Fruit fly (Drosophila melanogaster): Measurements from ENCODE around the gene CG3842.
A peak's percentile ranks its signal among the peaks of the same experiment; 100 is the strongest.

Gene CG3842

dm6 chrX:6308852-6309251, 28.7 kb upstream of the CG3842 start, which contains the start of gene CG15894 (continued):
- TF ChIP-seq Pdp1 (GFP tag; optimal IDR thresholded peaks at IDR 0.05) (no peak), rib (GFP tag; IDR thresholded peaks at IDR 0.05) (no peak), bowl (GFP tag; IDR thresholded peaks at IDR 0.05) (no peak), Dip2 (GFP tag; IDR thresholded peaks at IDR 0.05) (no peak), ash1 (GFP tag; optimal IDR thresholded peaks at IDR 0.05) (no peak), crol (GFP tag; IDR thresholded peaks at IDR 0.05) (no peak), ind (GFP tag; optimal IDR thresholded peaks at IDR 0.05) (peak; percentile 1), CG18476 (GFP tag; optimal IDR thresholded peaks at IDR 0.05) (no peak), YL-1 (GFP tag; optimal IDR thresholded peaks at IDR 0.05) (no peak), Poxn (GFP tag; IDR thresholded peaks at IDR 0.05) (no peak), zen2 (GFP tag; IDR thresholded peaks at IDR 0.05; ENCODE audit: partially characterized antibody) (no peak), sob (GFP tag; IDR thresholded peaks at IDR 0.05) (peak; percentile 28; the same call in 1 of the 2 replicates), Meics (GFP tag; optimal IDR thresholded peaks at IDR 0.05) (peak; percentile 6), Aef1 (GFP tag; IDR thresholded peaks at IDR 0.05) (no peak), Eip74EF (GFP tag; optimal IDR thresholded peaks at IDR 0.05) (no peak), prd (optimal IDR thresholded peaks at IDR 0.05) (no peak), prd (GFP tag; IDR thresholded peaks at IDR 0.05) (peak; percentile 26; the same call in 1 of the 3 replicates), ranshi (GFP tag; IDR thresholded peaks at IDR 0.05) (peak; percentile 18; the same call in 1 of the 2 replicates), Hsf (GFP tag; optimal IDR thresholded peaks at IDR 0.05) (peak; percentile 11), CG17612 (GFP tag; IDR thresholded peaks at IDR 0.05) (no peak), Hand (GFP tag; optimal IDR thresholded peaks at IDR 0.05) (no peak), CG34224 (GFP tag; IDR thresholded peaks at IDR 0.05; ENCODE audit: partially characterized antibody) (no peak), NC2α (GFP tag; optimal IDR thresholded peaks at IDR 0.05) (no peak), caup (GFP tag; optimal IDR thresholded peaks at IDR 0.05; ENCODE audit: severe bottlenecking) (no peak), Antp (GFP tag; optimal IDR thresholded peaks at IDR 0.05) (no peak), Nf-YC (tag; optimal IDR thresholded peaks at IDR 0.05) (no peak), CG8290 (GFP tag; optimal IDR thresholded peaks at IDR 0.05) (no peak), CG8290 (tag; optimal IDR thresholded peaks at IDR 0.05) (peak in 1 of 2 experiments; percentile 64), cg (GFP tag; optimal IDR thresholded peaks at IDR 0.05) (peak; percentile 62), CG4360 (GFP tag; IDR thresholded peaks at IDR 0.05) (no peak), CG1603 (tag; optimal IDR thresholded peaks at IDR 0.05) (peak; percentile 42), btn (GFP tag; optimal IDR thresholded peaks at IDR 0.05) (no peak), ato (GFP tag; IDR thresholded peaks at IDR 0.05; ENCODE audit: partially characterized antibody) (no peak), zfh2 (GFP tag; optimal IDR thresholded peaks at IDR 0.05) (no peak), CG14860 (GFP tag; IDR thresholded peaks at IDR 0.05; ENCODE audit: partially characterized antibody) (no peak), kni (GFP tag; optimal IDR thresholded peaks at IDR 0.05) (peak; percentile 5), HmgD (GFP tag; optimal IDR thresholded peaks at IDR 0.05) (no peak), Lpt (GFP tag; optimal IDR thresholded peaks at IDR 0.05) (no peak), Dll (GFP tag; IDR thresholded peaks at IDR 0.05; ENCODE audit: partially characterized antibody) (no peak), grau (tag; optimal IDR thresholded peaks at IDR 0.05) (peak; percentile 67), Asciz (GFP tag; optimal IDR thresholded peaks at IDR 0.05) (no peak), Atf6 (GFP tag; IDR thresholded peaks at IDR 0.05) (no peak), MTF-1 (GFP tag; optimal IDR thresholded peaks at IDR 0.05; ENCODE audit: borderline replicate concordance) (no peak), CG3281 (GFP tag; optimal IDR thresholded peaks at IDR 0.05) (no peak), trh (GFP tag; optimal IDR thresholded peaks at IDR 0.05) (no peak), Doc2 (GFP tag; IDR thresholded peaks at IDR 0.05) (no peak), Hmr (GFP tag; optimal IDR thresholded peaks at IDR 0.05) (peak; percentile 35), CG12219 (GFP tag; optimal IDR thresholded peaks at IDR 0.05) (peak; percentile 63), Rfx (GFP tag; IDR thresholded peaks at IDR 0.05) (peak; percentile 30; the same call in 1 of the 2 replicates), CG13296 (GFP tag; optimal IDR thresholded peaks at IDR 0.05) (peak; percentile 8), CG9797 (GFP tag; optimal IDR thresholded peaks at IDR 0.05) (no peak)

Measured in whole organism, embryonic.